Worm (Caenorhabditis elegans) whole organism, L1 larva: ENCODE results near the gene T12A7.2.
A peak's percentile ranks its signal among the peaks of the same experiment; 100 is the strongest.

Experiments used
- C16A3.4 ChIP-seq: fragments of 150-350 bp; optimal IDR thresholded peaks from 2 replicates; lab custom pipeline; 2014; ENCODE audit warnings: missing biosample characterization, missing genetic modification characterization
- F16B12.6 ChIP-seq: fragments of 150-350 bp; optimal IDR thresholded peaks from 2 replicates; lab custom pipeline; 2014; ENCODE audit warnings: missing biosample characterization, missing genetic modification characterization
- aha-1 ChIP-seq: fragments of 150-350 bp; optimal IDR thresholded peaks from 2 replicates; lab custom pipeline; 2014; ENCODE audit warnings: missing biosample characterization, missing genetic modification characterization
- blmp-1 ChIP-seq: fragments of 150-350 bp; optimal IDR thresholded peaks from 2 replicates; lab custom pipeline; 2014; ENCODE audit warnings: missing biosample characterization, missing genetic modification characterization
- ceh-8 ChIP-seq: fragments of 200-800 bp; sonication (Bioruptor generic); optimal IDR thresholded peaks from 2 replicates; lab custom pipeline; 2018; ENCODE audit warnings: mild to moderate bottlenecking, missing genetic modification characterization, moderate library complexity, missing compliant biosample characterization
- ceh-82 ChIP-seq, 3 experiments: fragments of 150-350 bp in 1 of 3; sonication (generic microtip) in 2 of 3; optimal IDR thresholded peaks; 2 replicates each; lab custom pipeline; 2014 to 2017; ENCODE audit warnings: missing biosample characterization in 3 of 3, missing genetic modification characterization in 3 of 3
- ceh-88 ChIP-seq: fragments of 200-800 bp; sonication (Bioruptor generic); IDR thresholded peaks from 2 replicates; pipeline ENCODE4 v1.3.6; 2022; ENCODE audit warnings: missing genetic modification characterization, missing compliant biosample characterization
- ceh-90 ChIP-seq: sonication (generic microtip); optimal IDR thresholded peaks from 2 replicates; lab custom pipeline; 2016; ENCODE audit warnings: missing genetic modification characterization, missing compliant biosample characterization
- ces-1 ChIP-seq: fragments of 150-350 bp; optimal IDR thresholded peaks from 2 replicates; lab custom pipeline; 2014; ENCODE audit warnings: missing biosample characterization, missing genetic modification reagents, missing genetic modification characterization
- egl-13 ChIP-seq: sonication (generic microtip); optimal IDR thresholded peaks from 2 replicates; lab custom pipeline; 2016; ENCODE audit warnings: missing genotype, missing genetic modification reagents, missing genetic modification characterization, missing compliant biosample characterization
- elt-3 ChIP-seq, 6 experiments: fragments of 150-350 bp in 1 of 6; sonication (generic microtip); optimal IDR thresholded peaks; 2 replicates each; lab custom pipeline; 2017 to 2018; ENCODE audit warnings: missing biosample characterization in 6 of 6, missing genetic modification characterization in 6 of 6, inconsistent platforms in 1 of 6
- fkh-10 ChIP-seq: sonication (generic microtip); optimal IDR thresholded peaks from 2 replicates; lab custom pipeline; 2017; ENCODE audit warnings: missing biosample characterization, missing genetic modification reagents, missing genetic modification characterization
- fkh-8 ChIP-seq: sonication (generic microtip); optimal IDR thresholded peaks from 2 replicates; lab custom pipeline; 2016; ENCODE audit warnings: mild to moderate bottlenecking, missing genetic modification characterization, missing compliant biosample characterization
- fos-1 ChIP-seq: fragments of 150-350 bp; optimal IDR thresholded peaks from 2 replicates; lab custom pipeline; 2014; ENCODE audit warnings: missing biosample characterization, missing genetic modification characterization
- hlh-17 ChIP-seq: fragments of 200-800 bp; sonication (Bioruptor generic); optimal IDR thresholded peaks from 2 replicates; lab custom pipeline; 2018; ENCODE audit warnings: missing genetic modification characterization, mild to moderate bottlenecking, missing compliant biosample characterization, moderate library complexity, borderline replicate concordance
- irx-1 ChIP-seq: sonication (generic microtip); optimal IDR thresholded peaks from 2 replicates; lab custom pipeline; 2016; ENCODE audit warnings: missing genetic modification characterization, missing compliant biosample characterization
- lin-14 ChIP-seq: fragments of 200-800 bp; sonication (Bioruptor generic); optimal IDR thresholded peaks from 2 replicates; lab custom pipeline; 2018; ENCODE audit warnings: mild to moderate bottlenecking, missing genetic modification characterization, moderate library complexity, missing compliant biosample characterization
- lin-15B ChIP-seq: fragments of 150-350 bp; sonication (generic microtip); optimal IDR thresholded peaks from 3 replicates; lab custom pipeline; 2014; ENCODE audit warnings: missing biosample characterization, missing genetic modification characterization
- lir-3 ChIP-seq: sonication (generic microtip); optimal IDR thresholded peaks from 2 replicates; lab custom pipeline; 2016; ENCODE audit warnings: mild to moderate bottlenecking, missing genetic modification characterization, moderate library complexity, missing compliant biosample characterization; ENCODE audit not compliant: poor library complexity
- mdl-1 ChIP-seq, 2 experiments: fragments of 150-350 bp; optimal IDR thresholded peaks; 2 replicates each; lab custom pipeline; 2014 to 2017; ENCODE audit warnings: missing biosample characterization in 2 of 2, missing genetic modification characterization in 2 of 2, inconsistent platforms in 1 of 2
- mef-2 ChIP-seq: fragments of 150-350 bp; optimal IDR thresholded peaks from 2 replicates; lab custom pipeline; 2014; ENCODE audit warnings: missing biosample characterization, missing genetic modification characterization
- nhr-237 ChIP-seq: fragments of 150-350 bp; optimal IDR thresholded peaks from 2 replicates; lab custom pipeline; 2014; ENCODE audit warnings: missing biosample characterization, missing genetic modification characterization
- nhr-71 ChIP-seq: sonication (generic microtip); optimal IDR thresholded peaks from 2 replicates; lab custom pipeline; 2016; ENCODE audit warnings: mild to moderate bottlenecking, missing genetic modification characterization, moderate library complexity, missing compliant biosample characterization
- nhr-84 ChIP-seq: sonication (generic microtip); optimal IDR thresholded peaks from 2 replicates; lab custom pipeline; 2017; ENCODE audit warnings: missing biosample characterization, missing genetic modification characterization
- pag-3 ChIP-seq: sonication (generic microtip); optimal IDR thresholded peaks from 2 replicates; lab custom pipeline; 2017; ENCODE audit warnings: missing genetic modification characterization, mild to moderate bottlenecking, missing compliant biosample characterization, antibody characterized with exemption, borderline replicate concordance; ENCODE audit not compliant: insufficient read depth
- snu-23 ChIP-seq: sonication (generic microtip); optimal IDR thresholded peaks from 2 replicates; lab custom pipeline; 2016; ENCODE audit warnings: missing genetic modification characterization, missing compliant biosample characterization
- swsn-7 ChIP-seq: sonication (generic microtip); optimal IDR thresholded peaks from 2 replicates; lab custom pipeline; 2016; ENCODE audit warnings: missing genetic modification characterization, missing compliant biosample characterization
- tbx-2 ChIP-seq: sonication (generic microtip); optimal IDR thresholded peaks from 2 replicates; lab custom pipeline; 2016; ENCODE audit warnings: missing genetic modification characterization, missing compliant biosample characterization
- tlp-1 ChIP-seq: fragments of 150-350 bp; optimal IDR thresholded peaks from 2 replicates; lab custom pipeline; 2014; ENCODE audit warnings: missing biosample characterization, missing genetic modification characterization
- unc-30 ChIP-seq: sonication (generic microtip); optimal IDR thresholded peaks from 2 replicates; lab custom pipeline; 2017; ENCODE audit warnings: missing biosample characterization, missing genetic modification characterization
- unc-98 ChIP-seq: fragments of 200-800 bp; sonication (Bioruptor generic); IDR thresholded peaks from 2 replicates; pipeline ENCODE4 v1.3.6; 2022; ENCODE audit warnings: missing genetic modification characterization, missing compliant biosample characterization
- vab-15 ChIP-seq: sonication (generic microtip); optimal IDR thresholded peaks from 2 replicates; lab custom pipeline; 2017; ENCODE audit warnings: missing genotype, mild to moderate bottlenecking, missing genetic modification characterization, missing compliant biosample characterization
- ztf-4 ChIP-seq: fragments of 150-350 bp; optimal IDR thresholded peaks from 2 replicates; lab custom pipeline; 2014; ENCODE audit warnings: missing biosample characterization, missing genetic modification characterization

T12A7.2 gene

ce11 chrIV:11745340-11745739, 15.6 kb downstream of the T12A7.2 start, which contains the start of gene gem-4:
gem-4 (plus strand) TSS chrIV:11745640.
- TF ChIP-seq F16B12.6 (no peak), ceh-8 (no peak), irx-1 (tag; lab: Kevin White, UChicago) (no peak), lir-3 (tag; lab: Kevin White, UChicago) (no peak)

- TF ChIP-seq nhr-71: peak; percentile 55
- no peak for TF ChIP-seq unc-98
- peak; percentile 62 for TF ChIP-seq lin-14 (GFP tag; lab: Kevin White, UChicago)
- TF ChIP-seq, all 84 proteins: peak for 2
Measured at ce11 chrIV:11744287-11744686, 16.6 kb downstream of the T12A7.2 start.

ce11 chrIV:11743813-11744212, 17.1 kb downstream of the T12A7.2 start:
- TF ChIP-seq unc-30 (tag; lab: Kevin White, UChicago): no peak
- no peak for TF ChIP-seq fkh-10 (GFP tag; lab: Kevin White, UChicago)
- no peak for TF ChIP-seq mdl-1 (tag; optimal IDR thresholded peaks at IDR 0.05; lab: Kevin White, UChicago)
- TF ChIP-seq elt-3 (tag; optimal IDR thresholded peaks at IDR 0.05; lab: Kevin White, UChicago): no peak
- TF ChIP-seq aha-1 (tag; lab: Kevin White, UChicago): no peak
- TF ChIP-seq egl-13 (tag; lab: Kevin White, UChicago): no peak
- no peak for TF ChIP-seq mef-2 (tag; lab: Kevin White, UChicago)
- TF ChIP-seq ceh-88: no peak
- no peak for TF ChIP-seq tbx-2 (tag; lab: Kevin White, UChicago)
- no peak for TF ChIP-seq ceh-82 (tag; optimal IDR thresholded peaks at IDR 0.05; lab: Kevin White, UChicago)
- TF ChIP-seq fos-1: no peak
- no peak for TF ChIP-seq lir-3 (tag; lab: Kevin White, UChicago)
- no peak for TF ChIP-seq F16B12.6
- no peak for TF ChIP-seq hlh-17 (GFP tag; lab: Kevin White, UChicago)
- TF ChIP-seq ztf-4: no peak
- no peak for TF ChIP-seq C16A3.4 (tag; lab: Kevin White, UChicago)
- TF ChIP-seq nhr-84: no peak
- TF ChIP-seq unc-98: no peak
- TF ChIP-seq lin-15B: no peak
- TF ChIP-seq, all 84 proteins: peak for 0

DNA sequence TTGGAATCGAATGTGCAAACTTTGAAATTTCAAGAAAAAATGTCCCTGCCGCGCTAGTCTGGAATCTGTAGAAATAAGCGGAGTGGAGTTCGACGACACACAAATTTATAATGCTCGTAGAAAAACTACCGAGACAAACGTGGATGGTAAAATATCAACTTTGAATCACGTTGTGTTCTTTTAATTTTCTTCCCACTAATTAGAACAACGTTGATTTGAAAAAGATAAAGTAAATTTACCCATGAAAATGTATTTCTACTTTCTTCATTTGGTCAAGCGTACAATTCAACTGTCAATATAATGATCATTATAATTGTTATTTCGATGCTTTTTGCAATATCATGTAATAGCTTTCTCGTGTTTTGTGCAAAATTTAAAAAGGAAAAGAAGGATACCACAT, 18.5 kb downstream of the T12A7.2 start, which contains the start of gene K01A6.5:
TSS of gene K01A6.5 (plus strand) at position 301 of the 400 bp plus-strand sequence.
- TF ChIP-seq vab-15 (tag; lab: Kevin White, UChicago) (no peak), ces-1 (GFP tag; lab: Kevin White, UChicago) (no peak), ceh-90 (tag; lab: Kevin White, UChicago) (no peak), snu-23 (GFP tag; lab: Kevin White, UChicago) (no peak)
- TF ChIP-seq, all 84 proteins: peak for 0

- TF ChIP-seq pag-3 (tag; lab: Kevin White, UChicago) (no peak), lin-14 (GFP tag; lab: Kevin White, UChicago) (no peak), aha-1 (tag; lab: Kevin White, UChicago) (no peak), ceh-90 (tag; lab: Kevin White, UChicago) (no peak), fkh-8 (no peak), nhr-71 (no peak), blmp-1 (tag; lab: Kevin White, UChicago) (no peak), lin-15B (no peak), swsn-7 (tag; lab: Kevin White, UChicago) (no peak), ceh-8 (no peak), tlp-1 (tag; lab: Kevin White, UChicago) (no peak), nhr-237 (no peak)
Measured at ce11 chrIV:11740204-11740603, 20.7 kb downstream of the T12A7.2 start, which contains the start of gene K01A6.4. K01A6.4 (minus strand) TSS chrIV:11740304.
